Worm (Caenorhabditis elegans): ENCODE measurements around the gene T05C1.5.

T05C1.5 gene

ce11 chrII:4518300-4518907 is 27.8 kb upstream of the T05C1.5 start, which contains the start of gene hlh-1 (continued):
- TF ChIP-seq lin-15B (tag; optimal IDR thresholded peaks at IDR 0.05) = no peak
- no peak for TF ChIP-seq egl-27 (tag; optimal IDR thresholded peaks at IDR 0.05)
- no peak for TF ChIP-seq nhr-76 (tag; optimal IDR thresholded peaks at IDR 0.05)
- TF ChIP-seq tra-1 (GFP tag; IDR thresholded peaks at IDR 0.05) = no peak
- peak in 1 of 2 experiments; percentile 57 for TF ChIP-seq daf-16 (GFP tag; optimal IDR thresholded peaks at IDR 0.05)
- TF ChIP-seq daf-16 (tag; optimal IDR thresholded peaks at IDR 0.05) = no peak
- TF ChIP-seq unc-39 (tag; optimal IDR thresholded peaks at IDR 0.05) = no peak
- no peak for TF ChIP-seq nhr-10 (tag; optimal IDR thresholded peaks at IDR 0.05)
- no peak for TF ChIP-seq nhr-42 (GFP tag; IDR thresholded peaks at IDR 0.05)
- no peak for TF ChIP-seq sdz-12 (GFP tag; optimal IDR thresholded peaks at IDR 0.05)
- no peak for TF ChIP-seq zfp-3 (GFP tag; conservative IDR thresholded peaks at IDR 0.05)
- TF ChIP-seq daf-19 (GFP tag; conservative IDR thresholded peaks at IDR 0.05) = no peak
- TF ChIP-seq unc-62 (GFP tag; optimal IDR thresholded peaks at IDR 0.05 in 1 of 2) = peak in 1 of 2 experiments; percentile 84
- TF ChIP-seq unc-62 (tag; optimal IDR thresholded peaks at IDR 0.05) = no peak
- no peak for TF ChIP-seq zag-1 (tag; optimal IDR thresholded peaks at IDR 0.05)
- TF ChIP-seq ZK337.2 (GFP tag; IDR thresholded peaks at IDR 0.05) = no peak
- TF ChIP-seq ZK546.5 (tag; optimal IDR thresholded peaks at IDR 0.05) = no peak
- no peak for TF ChIP-seq lin-38 (GFP tag; IDR thresholded peaks at IDR 0.05)
- no peak for TF ChIP-seq fkh-10 (GFP tag; optimal IDR thresholded peaks at IDR 0.05)

DNA sequence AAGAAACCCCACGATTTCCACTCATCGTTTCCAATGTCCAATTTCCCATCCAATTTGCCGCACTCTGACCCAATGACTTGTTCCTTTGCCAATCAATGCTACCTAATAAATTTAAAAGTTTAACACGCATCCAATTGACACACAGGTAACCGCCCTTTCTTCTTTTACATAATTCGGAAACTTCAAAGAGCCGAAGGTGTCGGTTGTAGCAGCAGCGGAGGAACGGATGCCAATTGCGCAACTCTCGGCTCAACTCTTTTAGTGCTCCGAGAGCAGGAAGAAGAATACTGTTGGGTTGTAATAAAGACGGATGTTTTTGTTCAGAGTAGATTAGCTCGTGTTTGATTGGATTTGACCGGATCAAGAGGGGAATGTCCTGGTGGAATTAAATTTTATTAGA is 26.6 kb upstream of the T05C1.5 start:
- TF ChIP-seq F44E2.7 (GFP tag; IDR thresholded peaks at IDR 0.05) (no peak), aha-1 (tag) (peak; percentile 14), unc-62 (GFP tag; optimal IDR thresholded peaks at IDR 0.05 in 1 of 2) (peak in 1 of 2 experiments; percentile 11), unc-62 (tag; optimal IDR thresholded peaks at IDR 0.05) (no peak)

DNA sequence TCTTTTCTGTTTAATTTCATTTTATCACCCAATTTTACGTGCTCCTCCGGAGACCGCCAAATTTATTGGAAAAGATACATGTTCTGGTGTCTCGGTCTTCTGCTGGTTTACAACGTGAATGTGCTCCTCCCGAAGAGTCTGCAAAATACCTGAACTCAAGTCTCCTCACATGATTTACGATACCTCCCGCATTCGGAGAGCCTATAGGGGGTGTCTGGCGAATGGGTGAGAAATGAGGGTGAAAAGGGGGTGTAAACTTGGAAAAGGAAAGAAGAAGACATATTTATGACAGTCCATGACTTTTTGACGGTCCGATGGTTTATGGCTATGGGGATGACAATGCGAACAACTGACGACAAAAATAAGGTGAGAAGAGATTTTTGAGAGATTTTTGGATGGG is 25.7 kb upstream of the T05C1.5 start:
- TF ChIP-seq dmd-8 (GFP tag; IDR thresholded peaks at IDR 0.05) = no peak
- no peak for TF ChIP-seq madf-9 (GFP tag; conservative IDR thresholded peaks at IDR 0.05)
- TF ChIP-seq attf-4 (tag; optimal IDR thresholded peaks at IDR 0.05) = no peak
- no peak for TF ChIP-seq ZK546.5 (tag; optimal IDR thresholded peaks at IDR 0.05)
- TF ChIP-seq mes-2 (tag; optimal IDR thresholded peaks at IDR 0.05; ENCODE audit: poor library complexity, severe bottlenecking) = no peak

DNA sequence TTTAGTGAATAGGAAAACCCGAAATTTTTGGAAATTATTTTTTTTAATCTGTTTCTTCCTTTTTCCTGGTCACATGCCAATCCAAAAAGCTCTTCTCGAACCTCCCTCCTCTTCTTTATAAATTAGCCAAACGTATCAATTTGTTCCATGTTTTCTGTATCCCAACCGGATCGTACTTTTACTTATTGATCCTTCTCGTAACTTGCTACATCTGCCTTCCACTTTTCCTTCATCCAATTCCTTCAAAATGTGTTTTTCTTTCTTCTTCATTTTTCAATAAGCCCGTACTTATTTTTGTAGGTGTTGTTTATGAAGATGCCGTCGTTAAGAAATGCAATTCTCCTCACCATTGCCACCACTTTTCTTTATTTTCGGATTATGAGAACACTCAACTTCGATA is 21.3 kb upstream of the T05C1.5 start, which contains the start of gene cyp-23A1:
cyp-23A1 (plus strand) TSS at position 301 of the 400 bp plus-strand sequence.
- TF ChIP-seq dmd-9 (GFP tag; IDR thresholded peaks at IDR 0.05) = no peak
- no peak for TF ChIP-seq aly-2 (tag; optimal IDR thresholded peaks at IDR 0.05)
- no peak for TF ChIP-seq daf-16 (GFP tag; optimal IDR thresholded peaks at IDR 0.05)
- TF ChIP-seq daf-16 (tag; optimal IDR thresholded peaks at IDR 0.05) = no peak
- no peak for TF ChIP-seq fkh-10 (GFP tag; optimal IDR thresholded peaks at IDR 0.05)
- TF ChIP-seq fos-1 (tag; optimal IDR thresholded peaks at IDR 0.05) = no peak
- TF ChIP-seq hif-1 (tag; optimal IDR thresholded peaks at IDR 0.05) = no peak
- TF ChIP-seq madf-9 (GFP tag; conservative IDR thresholded peaks at IDR 0.05) = no peak

DNA sequence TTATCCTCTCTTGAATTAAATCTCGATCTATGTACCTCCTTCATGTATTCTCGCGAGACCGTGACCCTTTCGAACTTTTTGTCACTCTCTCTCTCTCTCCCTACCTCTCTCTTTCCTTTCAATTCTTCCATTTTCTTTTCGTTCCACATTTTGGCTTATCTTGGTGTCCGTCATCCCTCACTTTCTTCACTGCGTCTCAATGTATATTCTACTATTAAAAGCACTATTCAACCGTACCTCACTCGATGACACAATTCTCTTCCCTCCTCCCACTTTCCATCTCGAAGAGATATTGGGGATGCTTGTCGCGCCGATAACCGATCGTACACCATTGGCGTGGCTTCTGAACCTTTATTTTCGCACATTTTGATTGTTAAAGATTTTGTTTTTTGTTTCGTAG is 20.1 kb upstream of the T05C1.5 start:
- TF ChIP-seq cey-2 (tag; optimal IDR thresholded peaks at IDR 0.05; ENCODE audit: borderline replicate concordance, insufficient read depth) (no peak), unc-62 (GFP tag; optimal IDR thresholded peaks at IDR 0.05 in 1 of 2) (peak in 1 of 2 experiments; percentile 63), unc-62 (tag; optimal IDR thresholded peaks at IDR 0.05) (no peak)

DNA sequence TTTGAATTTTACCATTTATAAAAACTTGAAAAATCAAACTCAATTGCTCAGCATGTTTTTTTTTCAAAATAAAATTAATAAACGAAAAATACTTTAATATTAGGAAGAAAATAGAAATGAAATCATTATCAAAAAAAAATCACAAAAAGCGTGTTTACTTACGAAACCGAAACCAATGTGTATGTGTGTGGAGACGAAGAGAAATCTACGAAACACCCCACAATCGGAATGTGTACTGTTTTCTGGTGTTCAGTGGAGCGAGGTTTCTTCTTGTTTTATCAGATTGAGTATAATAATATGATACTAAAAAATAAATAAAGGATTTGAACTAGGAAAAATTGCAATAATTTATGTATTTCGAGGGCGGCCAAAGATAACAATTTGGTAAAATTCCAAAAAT is 17.0 kb upstream of the T05C1.5 start:
- TF ChIP-seq php-3 (GFP tag; IDR thresholded peaks at IDR 0.05) (no peak), nhr-11 (tag; optimal IDR thresholded peaks at IDR 0.05) (no peak), pha-4 (GFP tag; IDR thresholded peaks at IDR 0.05) (no peak), pha-4 (tag; optimal IDR thresholded peaks at IDR 0.05) (peak; percentile 70), pqm-1 (tag; optimal IDR thresholded peaks at IDR 0.05) (peak; percentile 44), dmd-6 (GFP tag; IDR thresholded peaks at IDR 0.05) (0 out of 2 replicates have a peak, but pooled peaks have one; percentile 29), R02D3.7 (tag; optimal IDR thresholded peaks at IDR 0.05) (no peak), F44E2.7 (GFP tag; IDR thresholded peaks at IDR 0.05) (no peak), mes-2 (tag; optimal IDR thresholded peaks at IDR 0.05; ENCODE audit: poor library complexity, severe bottlenecking) (peak; percentile 48), daf-16 (GFP tag; optimal IDR thresholded peaks at IDR 0.05) (no peak), daf-16 (tag; optimal IDR thresholded peaks at IDR 0.05) (peak; percentile 98), spr-3 (GFP tag; optimal IDR thresholded peaks at IDR 0.05) (no peak), egl-27 (tag; optimal IDR thresholded peaks at IDR 0.05) (no peak), dve-1 (tag; optimal IDR thresholded peaks at IDR 0.05; ENCODE audit: insufficient read depth) (peak; percentile 68), unc-39 (tag; optimal IDR thresholded peaks at IDR 0.05) (no peak), zip-2 (tag; optimal IDR thresholded peaks at IDR 0.05) (no peak), nhr-28 (tag; optimal IDR thresholded peaks at IDR 0.05) (peak; percentile 84)

Measured in whole organism, L4 larva.